Fruit fly (Drosophila melanogaster): ENCODE results near the gene CG13078.
A peak's percentile ranks its signal among the peaks of the same experiment; 100 is the strongest.

The CG13078 gene

dm6 chr2L:19537779-19538456 lies 25.8 kb upstream of the CG13078 start, which contains the start of gene CG13082:
CG13082 (plus strand) TSS chr2L:19538425.
- TF ChIP-seq CG4496 (GFP tag; IDR thresholded peaks at IDR 0.05) (peak; percentile 83), fd96Ca (GFP tag; IDR thresholded peaks at IDR 0.05) (peak; percentile 81), EcR (GFP tag; optimal IDR thresholded peaks at IDR 0.05) (peak; percentile 11), CG8301 (tag; optimal IDR thresholded peaks at IDR 0.05) (peak; percentile 97), gl (tag; optimal IDR thresholded peaks at IDR 0.05) (no peak), CG8159 (tag; optimal IDR thresholded peaks at IDR 0.05) (peak; percentile 83), Ets98B (GFP tag; IDR thresholded peaks at IDR 0.05) (peak; percentile 83), D1 (tag; optimal IDR thresholded peaks at IDR 0.05) (no peak), CG32121 (GFP tag; IDR thresholded peaks at IDR 0.05) (peak; percentile 49), CG9948 (tag; optimal IDR thresholded peaks at IDR 0.05) (peak; percentile 75), CG17806 (tag; optimal IDR thresholded peaks at IDR 0.05) (peak; percentile 72), CG13204 (GFP tag; optimal IDR thresholded peaks at IDR 0.05) (peak; percentile 44), CG10348 (GFP tag; IDR thresholded peaks at IDR 0.05) (no peak), CG14655 (GFP tag; optimal IDR thresholded peaks at IDR 0.05) (peak; percentile 97), CG34367 (tag; optimal IDR thresholded peaks at IDR 0.05) (peak; percentile 56), Pif1B (GFP tag; optimal IDR thresholded peaks at IDR 0.05) (peak; percentile 89), CG12605 (GFP tag; IDR thresholded peaks at IDR 0.05) (peak; percentile 75), rn (GFP tag; IDR thresholded peaks at IDR 0.05) (no peak), CG15710 (tag; optimal IDR thresholded peaks at IDR 0.05) (peak; percentile 79), Snoo (tag; optimal IDR thresholded peaks at IDR 0.05) (peak; percentile 93), Pif1A (GFP tag; optimal IDR thresholded peaks at IDR 0.05) (peak; percentile 85)

- TF ChIP-seq D1 (tag; optimal IDR thresholded peaks at IDR 0.05) (no peak), CG4496 (GFP tag; IDR thresholded peaks at IDR 0.05) (no peak), EcR (GFP tag; optimal IDR thresholded peaks at IDR 0.05) (no peak), CG10348 (GFP tag; IDR thresholded peaks at IDR 0.05) (no peak), CG9948 (tag; optimal IDR thresholded peaks at IDR 0.05) (no peak), Snoo (tag; optimal IDR thresholded peaks at IDR 0.05) (no peak), Pif1A (GFP tag; optimal IDR thresholded peaks at IDR 0.05) (no peak), CG17806 (tag; optimal IDR thresholded peaks at IDR 0.05) (no peak), gl (tag; optimal IDR thresholded peaks at IDR 0.05) (no peak), CG32121 (GFP tag; IDR thresholded peaks at IDR 0.05) (no peak), Pif1B (GFP tag; optimal IDR thresholded peaks at IDR 0.05) (no peak), CG8301 (tag; optimal IDR thresholded peaks at IDR 0.05) (no peak), CG8159 (tag; optimal IDR thresholded peaks at IDR 0.05) (no peak), CG15710 (tag; optimal IDR thresholded peaks at IDR 0.05) (no peak), CG14655 (GFP tag; optimal IDR thresholded peaks at IDR 0.05) (no peak), CG13204 (GFP tag; optimal IDR thresholded peaks at IDR 0.05) (no peak), fd96Ca (GFP tag; IDR thresholded peaks at IDR 0.05) (no peak), Ets98B (GFP tag; IDR thresholded peaks at IDR 0.05) (no peak), CG34367 (tag; optimal IDR thresholded peaks at IDR 0.05) (no peak)
Measured at dm6 chr2L:19540307-19540706, 23.4 kb upstream of the CG13078 start, which contains the start of gene CG13081. CG13081 (plus strand) TSS chr2L:19540607.

dm6 chr2L:19542268-19542773 lies 21.4 kb upstream of the CG13078 start:
- no peak for TF ChIP-seq Snoo (tag; optimal IDR thresholded peaks at IDR 0.05)
- TF ChIP-seq CG10348 (GFP tag; IDR thresholded peaks at IDR 0.05), result no peak
- 0 out of 2 replicates have a peak, but pooled peaks have one; percentile 7 for TF ChIP-seq Ets98B (GFP tag; IDR thresholded peaks at IDR 0.05)
- TF ChIP-seq CG12605 (GFP tag; IDR thresholded peaks at IDR 0.05), result peak; percentile 17; the same call in 1 of the 2 replicates
- TF ChIP-seq CG32121 (GFP tag; IDR thresholded peaks at IDR 0.05), result no peak

- TF ChIP-seq CG10348 (GFP tag; IDR thresholded peaks at IDR 0.05) (no peak), CG8301 (tag; optimal IDR thresholded peaks at IDR 0.05) (no peak), CG14655 (GFP tag; optimal IDR thresholded peaks at IDR 0.05) (no peak)
Measured at dm6 chr2L:19543010-19543564, 20.6 kb upstream of the CG13078 start.

- TF ChIP-seq rn (GFP tag; IDR thresholded peaks at IDR 0.05) (no peak), CG4496 (GFP tag; IDR thresholded peaks at IDR 0.05) (no peak), Snoo (tag; optimal IDR thresholded peaks at IDR 0.05) (no peak), CG8159 (tag; optimal IDR thresholded peaks at IDR 0.05) (peak; percentile 83), CG17806 (tag; optimal IDR thresholded peaks at IDR 0.05) (no peak), CG32121 (GFP tag; IDR thresholded peaks at IDR 0.05) (no peak), CG13204 (GFP tag; optimal IDR thresholded peaks at IDR 0.05) (no peak), Pif1B (GFP tag; optimal IDR thresholded peaks at IDR 0.05) (peak; percentile 34), D1 (tag; optimal IDR thresholded peaks at IDR 0.05) (no peak), CG10348 (GFP tag; IDR thresholded peaks at IDR 0.05) (no peak), Ets98B (GFP tag; IDR thresholded peaks at IDR 0.05) (0 out of 2 replicates have a peak, but pooled peaks have one; percentile 12)
Measured at dm6 chr2L:19546869-19547710, 16.6 kb upstream of the CG13078 start, which contains the start of gene CG10337. CG10337 (minus strand) TSS chr2L:19546959.
